Worm (Caenorhabditis elegans) whole organism, L4 larva: ENCODE measurements around the gene str-4.

ENCODE experiments used
- D1046.2 ChIP-seq: fragments of 200-800 bp; sonication (Bioruptor generic); IDR thresholded peaks from 2 replicates; pipeline ENCODE4 v1.3.6; 2022; ENCODE audit warnings: missing genetic modification characterization, missing compliant biosample characterization
- F10B5.3 ChIP-seq: sonication (generic microtip); optimal IDR thresholded peaks from 2 replicates; lab custom pipeline; 2016; ENCODE audit warnings: mild to moderate bottlenecking, missing genetic modification characterization, missing compliant biosample characterization
- F49E8.2 ChIP-seq: sonication (generic microtip); optimal IDR thresholded peaks from 2 replicates; lab custom pipeline; 2016; ENCODE audit warnings: missing compliant biosample characterization, mild to moderate bottlenecking, missing genetic modification characterization, borderline replicate concordance
- T20F7.1 ChIP-seq: fragments of 200-800 bp; sonication (Bioruptor generic); optimal IDR thresholded peaks from 2 replicates; lab custom pipeline; 2018; ENCODE audit warnings: mild to moderate bottlenecking, missing genetic modification characterization, missing compliant biosample characterization
- Y5F2A.4 ChIP-seq: fragments of 200-800 bp; sonication (Bioruptor generic); optimal IDR thresholded peaks from 2 replicates; lab custom pipeline; 2018; ENCODE audit warnings: mild to moderate bottlenecking, missing genetic modification characterization, missing compliant biosample characterization
- Y75B8A.6 ChIP-seq: fragments of 200-800 bp; sonication (Bioruptor generic); IDR thresholded peaks from 2 replicates; pipeline ENCODE4 v1.3.6; 2022; ENCODE audit warnings: missing genetic modification reagents, missing genetic modification characterization, missing compliant biosample characterization
- aly-2 ChIP-seq: sonication (generic microtip); optimal IDR thresholded peaks from 2 replicates; lab custom pipeline; 2018; ENCODE audit warnings: missing biosample characterization, missing genetic modification characterization
- ceh-28 ChIP-seq: fragments of 150-350 bp; optimal IDR thresholded peaks from 2 replicates; lab custom pipeline; 2014; ENCODE audit warnings: missing biosample characterization, missing genetic modification reagents, missing genetic modification characterization
- ceh-32 ChIP-seq: sonication (generic microtip); optimal IDR thresholded peaks from 2 replicates; lab custom pipeline; 2016; ENCODE audit warnings: mild to moderate bottlenecking, missing genetic modification characterization, missing compliant biosample characterization; ENCODE audit not compliant: poor library complexity
- ceh-62 ChIP-seq: sonication (generic microtip); optimal IDR thresholded peaks from 2 replicates; lab custom pipeline; 2017; ENCODE audit warnings: missing biosample characterization, missing genetic modification characterization
- ceh-82 ChIP-seq: sonication (generic microtip); optimal IDR thresholded peaks from 2 replicates; lab custom pipeline; 2017; ENCODE audit warnings: missing biosample characterization, missing genetic modification characterization
- ces-1 ChIP-seq: fragments of 150-350 bp; sonication (generic microtip); optimal IDR thresholded peaks from 4 replicates; lab custom pipeline; 2014; ENCODE audit warnings: missing biosample characterization, missing genetic modification reagents, missing genetic modification characterization
- cey-2 ChIP-seq: sonication (generic microtip); optimal IDR thresholded peaks from 3 replicates; lab custom pipeline; 2017; ENCODE audit warnings: missing genetic modification characterization, mild to moderate bottlenecking, missing compliant biosample characterization, antibody characterized with exemption, borderline replicate concordance; ENCODE audit not compliant: insufficient read depth
- ctbp-1 ChIP-seq: fragments of 200-800 bp; sonication (Bioruptor generic); IDR thresholded peaks from 2 replicates; pipeline ENCODE4 v1.3.6; 2022; ENCODE audit warnings: missing genetic modification reagents, missing genetic modification characterization, missing compliant biosample characterization
- daf-16 ChIP-seq, 3 experiments: sonication (generic microtip); optimal IDR thresholded peaks; 2 replicates each; lab custom pipeline; 2016 to 2017; ENCODE audit warnings: missing genetic modification characterization in 3 of 3, missing genetic modification reagents in 3 of 3, mild to moderate bottlenecking in 2 of 3, missing compliant biosample characterization in 2 of 3, missing biosample characterization in 1 of 3, moderate library complexity in 1 of 3
- daf-19 ChIP-seq: fragments of 200-800 bp; sonication (Bioruptor generic); conservative IDR thresholded peaks from 2 replicates; pipeline ENCODE4 v1.3.6; 2022; ENCODE audit warnings: missing genetic modification characterization, missing compliant biosample characterization
- dmd-9 ChIP-seq: fragments of 200-800 bp; sonication (Bioruptor generic); IDR thresholded peaks from 2 replicates; pipeline ENCODE4 v1.3.6; 2022; ENCODE audit warnings: missing genetic modification reagents, missing genetic modification characterization, missing compliant biosample characterization
- egl-27 ChIP-seq: sonication (generic microtip); optimal IDR thresholded peaks from 3 replicates; lab custom pipeline; 2017; ENCODE audit warnings: missing biosample characterization, missing genetic modification reagents, missing genetic modification characterization
- egl-43 ChIP-seq: fragments of 200-800 bp; sonication (Bioruptor generic); IDR thresholded peaks from 2 replicates; pipeline ENCODE4 v1.3.6; 2022; ENCODE audit warnings: missing genetic modification reagents, missing genetic modification characterization, missing compliant biosample characterization
- fos-1 ChIP-seq: fragments of 150-350 bp; optimal IDR thresholded peaks from 2 replicates; lab custom pipeline; 2014; ENCODE audit warnings: missing biosample characterization, missing genetic modification characterization
- gei-8 ChIP-seq: fragments of 200-800 bp; sonication (Bioruptor generic); optimal IDR thresholded peaks from 2 replicates; lab custom pipeline; 2018; ENCODE audit warnings: mild to moderate bottlenecking, missing genetic modification characterization, missing compliant biosample characterization
- hlh-11 ChIP-seq: fragments of 200-800 bp; sonication (Bioruptor generic); optimal IDR thresholded peaks from 2 replicates; lab custom pipeline; 2018; ENCODE audit warnings: mild to moderate bottlenecking, missing genetic modification characterization, missing compliant biosample characterization
- hlh-30 ChIP-seq: sonication (generic microtip); optimal IDR thresholded peaks from 2 replicates; lab custom pipeline; 2017; ENCODE audit warnings: antibody characterized with exemption, mild to moderate bottlenecking, missing genetic modification characterization, missing compliant biosample characterization; ENCODE audit not compliant: insufficient read depth
- lim-7 ChIP-seq: fragments of 200-800 bp; sonication (Bioruptor generic); IDR thresholded peaks from 2 replicates; pipeline ENCODE4 v1.3.6; 2022; ENCODE audit warnings: missing genetic modification characterization, missing compliant biosample characterization
- lin-13 ChIP-seq: fragments of 150-350 bp; optimal IDR thresholded peaks from 2 replicates; lab custom pipeline; 2014; ENCODE audit warnings: missing biosample characterization, missing genetic modification reagents, missing genetic modification characterization
- lir-3 ChIP-seq: sonication (generic microtip); optimal IDR thresholded peaks from 2 replicates; lab custom pipeline; 2016; ENCODE audit warnings: mild to moderate bottlenecking, missing genetic modification characterization, missing compliant biosample characterization
- madf-5 ChIP-seq, 2 experiments: fragments of 200-800 bp; sonication (Bioruptor generic); IDR thresholded peaks; 2 replicates each; pipeline ENCODE4 v1.3.6; 2022; ENCODE audit warnings: missing compliant biosample characterization in 2 of 2, missing genetic modification characterization in 2 of 2
- mdl-1 ChIP-seq, 2 experiments: fragments of 150-350 bp in 1 of 2; sonication (generic microtip) in 1 of 2; optimal IDR thresholded peaks; 2 replicates each; lab custom pipeline; 2014 to 2017; ENCODE audit warnings: missing biosample characterization in 2 of 2, missing genetic modification characterization in 2 of 2
- mes-2 ChIP-seq: sonication (generic microtip); optimal IDR thresholded peaks from 2 replicates; lab custom pipeline; 2016; ENCODE audit warnings: missing genotype, mild to moderate bottlenecking, missing genetic modification characterization, missing compliant biosample characterization; ENCODE audit not compliant: poor library complexity, severe bottlenecking
- nhr-102 ChIP-seq: sonication (generic microtip); optimal IDR thresholded peaks from 2 replicates; lab custom pipeline; 2016; ENCODE audit warnings: mild to moderate bottlenecking, missing genetic modification characterization, moderate library complexity, missing compliant biosample characterization
- nhr-11 ChIP-seq: fragments of 150-350 bp; optimal IDR thresholded peaks from 2 replicates; lab custom pipeline; 2014; ENCODE audit warnings: missing biosample characterization, missing genetic modification characterization
- nhr-41 ChIP-seq: fragments of 200-800 bp; sonication (Bioruptor generic); IDR thresholded peaks from 2 replicates; pipeline ENCODE4 v1.3.6; 2022; ENCODE audit warnings: missing genetic modification reagents, missing genetic modification characterization, missing compliant biosample characterization
- nhr-42 ChIP-seq: fragments of 200-800 bp; sonication (Bioruptor generic); IDR thresholded peaks from 2 replicates; pipeline ENCODE4 v1.3.6; 2022; ENCODE audit warnings: missing genetic modification characterization, missing compliant biosample characterization
- nhr-48 ChIP-seq: sonication (generic microtip); optimal IDR thresholded peaks from 2 replicates; lab custom pipeline; 2016; ENCODE audit warnings: mild to moderate bottlenecking, missing genetic modification characterization, missing compliant biosample characterization
- nhr-6 ChIP-seq: fragments of 150-350 bp; optimal IDR thresholded peaks from 2 replicates; lab custom pipeline; 2014; ENCODE audit warnings: missing biosample characterization, missing genetic modification characterization
- nhr-76 ChIP-seq: fragments of 150-350 bp; optimal IDR thresholded peaks from 2 replicates; lab custom pipeline; 2014; ENCODE audit warnings: missing biosample characterization, missing genetic modification characterization
- nhr-77 ChIP-seq: fragments of 150-350 bp; optimal IDR thresholded peaks from 2 replicates; lab custom pipeline; 2014; ENCODE audit warnings: missing biosample characterization, missing genetic modification characterization
- pqm-1 ChIP-seq: sonication (generic microtip); optimal IDR thresholded peaks from 2 replicates; lab custom pipeline; 2017; ENCODE audit warnings: missing biosample characterization, missing genetic modification characterization
- saeg-2 ChIP-seq: fragments of 200-800 bp; sonication (Bioruptor generic); IDR thresholded peaks from 2 replicates; pipeline ENCODE4 v1.3.6; 2022; ENCODE audit warnings: missing genetic modification reagents, missing genetic modification characterization, missing compliant biosample characterization
- sdz-12 ChIP-seq: fragments of 200-800 bp; sonication (Bioruptor generic); optimal IDR thresholded peaks from 2 replicates; lab custom pipeline; 2018; ENCODE audit warnings: mild to moderate bottlenecking, missing genetic modification characterization, missing compliant biosample characterization
- spr-1 ChIP-seq: sonication (generic microtip); optimal IDR thresholded peaks from 2 replicates; lab custom pipeline; 2016; ENCODE audit warnings: mild to moderate bottlenecking, missing genetic modification characterization, missing compliant biosample characterization
- spr-3 ChIP-seq: fragments of 200-800 bp; sonication (Bioruptor generic); optimal IDR thresholded peaks from 2 replicates; lab custom pipeline; 2018; ENCODE audit warnings: mild to moderate bottlenecking, missing genetic modification characterization, missing compliant biosample characterization
- tra-1 ChIP-seq: fragments of 200-800 bp; sonication (Bioruptor generic); IDR thresholded peaks from 2 replicates; pipeline ENCODE4 v1.3.6; 2022; ENCODE audit warnings: missing genetic modification reagents, missing genetic modification characterization, missing compliant biosample characterization
- unc-130 ChIP-seq: sonication (generic microtip); optimal IDR thresholded peaks from 2 replicates; lab custom pipeline; 2016; ENCODE audit warnings: missing genetic modification reagents, missing genetic modification characterization, missing compliant biosample characterization
- unc-39 ChIP-seq: sonication (generic microtip); optimal IDR thresholded peaks from 2 replicates; lab custom pipeline; 2017; ENCODE audit warnings: missing biosample characterization, missing genetic modification characterization
- unc-62 ChIP-seq, 3 experiments: fragments of 150-350 bp in 1 of 3; sonication (generic microtip); optimal IDR thresholded peaks in 2 of 3; peaks in 1 of 3; 1 replicate in 1 of 3; 2 replicates in 2 of 3; lab custom pipeline; 2014 to 2017; ENCODE audit warnings: missing biosample characterization in 3 of 3, missing genetic modification characterization in 3 of 3, missing genetic modification reagents in 3 of 3, missing genotype in 1 of 3
- zag-1 ChIP-seq: fragments of 150-350 bp; optimal IDR thresholded peaks from 2 replicates; lab custom pipeline; 2014; ENCODE audit warnings: missing biosample characterization, missing genetic modification characterization
- zfp-2 ChIP-seq: sonication (generic microtip); optimal IDR thresholded peaks from 2 replicates; lab custom pipeline; 2016; ENCODE audit warnings: mild to moderate bottlenecking, missing genetic modification characterization, missing compliant biosample characterization
- zfp-3 ChIP-seq: fragments of 200-800 bp; sonication (Bioruptor generic); conservative IDR thresholded peaks from 2 replicates; pipeline ENCODE4 v1.3.6; 2022; ENCODE audit warnings: missing genetic modification reagents, missing genetic modification characterization, missing compliant biosample characterization
- zip-2 ChIP-seq: fragments of 150-350 bp; optimal IDR thresholded peaks from 2 replicates; lab custom pipeline; 2014; ENCODE audit warnings: missing biosample characterization, missing genetic modification characterization
- ztf-11 ChIP-seq: fragments of 150-350 bp; optimal IDR thresholded peaks from 2 replicates; lab custom pipeline; 2014; ENCODE audit warnings: missing biosample characterization, missing genetic modification characterization

str-4 gene

DNA sequence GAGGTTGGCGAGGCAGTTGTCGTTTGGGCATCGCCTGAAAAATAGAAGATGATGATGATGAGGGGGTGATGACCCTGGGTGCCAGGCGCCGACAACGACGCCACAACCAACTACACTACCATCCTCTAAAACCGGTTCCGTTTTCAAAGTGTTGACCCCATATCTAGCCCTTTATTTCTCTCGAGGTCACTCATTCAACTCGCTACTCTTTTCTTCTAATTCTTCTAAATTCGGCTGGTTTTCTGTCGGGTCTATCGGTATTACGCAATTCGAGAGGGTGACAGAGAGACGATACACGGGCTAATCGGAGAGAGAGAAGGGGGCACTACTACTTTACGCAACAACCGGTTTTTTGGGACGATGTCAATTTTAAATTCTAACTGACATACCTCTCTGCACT, 31.8 kb upstream of the str-4 start (continued):
- no peak for TF ChIP-seq dmd-9 (GFP tag; lab: Robert Waterston, UW)
- no peak for TF ChIP-seq gei-8 (GFP tag; lab: Kevin White, UChicago)
- TF ChIP-seq unc-62 (GFP tag; optimal IDR thresholded peaks at IDR 0.05 in 1 of 2; lab: Kevin White, UChicago): no peak
- TF ChIP-seq unc-62 (tag; optimal IDR thresholded peaks at IDR 0.05; lab: Kevin White, UChicago): no peak
- TF ChIP-seq zag-1: no peak
- TF ChIP-seq zfp-2 (tag; lab: Kevin White, UChicago): no peak
- TF ChIP-seq nhr-41: no peak
- no peak for TF ChIP-seq lin-13 (GFP tag; lab: Kevin White, UChicago)
- peak; percentile 1 for TF ChIP-seq cey-2
- no peak for TF ChIP-seq F10B5.3 (tag; lab: Kevin White, UChicago)
- TF ChIP-seq mes-2 (tag; lab: Kevin White, UChicago): peak; percentile 49
- no peak for TF ChIP-seq spr-1 (tag; lab: Kevin White, UChicago)
- TF ChIP-seq daf-16 (GFP tag; optimal IDR thresholded peaks at IDR 0.05; lab: Kevin White, UChicago): no peak
- TF ChIP-seq daf-16 (tag; optimal IDR thresholded peaks at IDR 0.05; lab: Kevin White, UChicago): no peak
- TF ChIP-seq ceh-28: no peak
- peak; percentile 62 for TF ChIP-seq nhr-48 (tag; lab: Kevin White, UChicago)
- peak; percentile 56 for TF ChIP-seq hlh-30 (tag; lab: Kevin White, UChicago)
- no peak for TF ChIP-seq unc-39 (tag; lab: Kevin White, UChicago)
- no peak for TF ChIP-seq ceh-82 (tag; lab: Kevin White, UChicago)
- TF ChIP-seq egl-43 (GFP tag; lab: Robert Waterston, UW): no peak
- no peak for TF ChIP-seq zfp-3
- no peak for TF ChIP-seq nhr-6
- no peak for TF ChIP-seq lim-7 (GFP tag; lab: Robert Waterston, UW)
- TF ChIP-seq D1046.2: no peak
- TF ChIP-seq saeg-2 (GFP tag; lab: Robert Waterston, UW): no peak
- TF ChIP-seq ctbp-1 (GFP tag; lab: Robert Waterston, UW): no peak
- no peak for TF ChIP-seq aly-2
- peak; percentile 72 for TF ChIP-seq hlh-11
- no peak for TF ChIP-seq nhr-11
- 0 out of 4 replicates have a peak, but pooled peaks of 1 of the 2 experiments have one; percentile 44 for TF ChIP-seq madf-5 (GFP tag; IDR thresholded peaks at IDR 0.05; lab: Robert Waterston, UW)
- TF ChIP-seq T20F7.1 (GFP tag; lab: Kevin White, UChicago): no peak
- TF ChIP-seq nhr-42 (GFP tag; lab: Robert Waterston, UW): no peak
- no peak for TF ChIP-seq ztf-11 (tag; lab: Kevin White, UChicago)
- peak; percentile 6 for TF ChIP-seq nhr-102
- no peak for TF ChIP-seq egl-27 (tag; lab: Kevin White, UChicago)
- TF ChIP-seq nhr-77: no peak
- no peak for TF ChIP-seq unc-130
- no peak for TF ChIP-seq daf-19 (GFP tag; lab: Robert Waterston, UW)
- TF ChIP-seq zip-2 (tag; lab: Kevin White, UChicago): no peak
- no peak for TF ChIP-seq ces-1
- no peak for TF ChIP-seq ceh-62 (tag; lab: Kevin White, UChicago)
- TF ChIP-seq nhr-76 (tag; lab: Kevin White, UChicago): no peak
- TF ChIP-seq ceh-32 (tag; lab: Kevin White, UChicago): no peak
- no peak for TF ChIP-seq Y75B8A.6 (GFP tag; lab: Robert Waterston, UW)
- TF ChIP-seq F49E8.2 (tag; lab: Kevin White, UChicago): no peak
- TF ChIP-seq fos-1: no peak
- peak in 1 of 2 experiments; percentile 68 for TF ChIP-seq mdl-1 (tag; optimal IDR thresholded peaks at IDR 0.05; lab: Kevin White, UChicago)
- no peak for TF ChIP-seq lir-3 (tag; lab: Kevin White, UChicago)
- TF ChIP-seq pqm-1 (tag; lab: Kevin White, UChicago): no peak
- TF ChIP-seq sdz-12 (GFP tag; lab: Kevin White, UChicago): no peak
- no peak for TF ChIP-seq tra-1 (GFP tag; lab: Robert Waterston, UW)
- TF ChIP-seq spr-3 (GFP tag; lab: Kevin White, UChicago): no peak
- no peak for TF ChIP-seq Y5F2A.4 (GFP tag; lab: Kevin White, UChicago)
